Worm (Caenorhabditis elegans): ENCODE measurements around the gene dcaf-1.

DNA sequence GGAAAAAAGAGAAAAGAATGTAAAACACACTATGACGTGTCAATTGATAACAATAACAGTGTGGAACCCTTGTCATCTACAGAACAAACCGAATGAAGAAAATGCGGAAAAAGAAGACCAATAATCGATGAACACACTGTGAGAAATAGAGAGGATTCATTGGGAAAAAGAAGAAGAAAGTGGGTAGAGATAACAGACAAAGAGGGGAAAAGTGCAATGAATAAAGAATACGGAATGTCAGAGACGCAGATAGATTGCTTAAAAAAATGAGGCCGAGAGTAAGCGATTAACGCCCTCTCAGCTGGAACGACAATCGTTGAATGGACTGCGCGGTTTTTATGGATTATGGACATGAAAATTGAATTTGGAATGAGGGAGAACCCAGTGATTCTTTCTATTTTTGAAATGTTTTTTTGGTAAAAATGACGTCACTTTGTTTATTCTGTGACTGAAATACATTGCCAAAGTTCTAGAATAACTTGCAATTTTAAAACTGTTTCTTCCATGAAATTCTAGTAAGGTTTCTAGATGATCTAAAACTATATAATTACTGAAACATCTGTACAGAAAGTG lies 58.6 kb downstream of the dcaf-1 start, which contains the start of gene amph-1:
- TF ChIP-seq mec-3 (tag; optimal IDR thresholded peaks at IDR 0.05; ENCODE audit: borderline replicate concordance) = no peak
- no peak for TF ChIP-seq pag-3 (tag; optimal IDR thresholded peaks at IDR 0.05; ENCODE audit: borderline replicate concordance)
- TF ChIP-seq tbx-7 (tag; optimal IDR thresholded peaks at IDR 0.05) = no peak
- TF ChIP-seq fax-1 (tag; optimal IDR thresholded peaks at IDR 0.05) = no peak
- TF ChIP-seq eyg-1 (tag; optimal IDR thresholded peaks at IDR 0.05) = no peak
- TF ChIP-seq elt-2 (tag; optimal IDR thresholded peaks at IDR 0.05) = no peak
- TF ChIP-seq ceh-31 (tag; optimal IDR thresholded peaks at IDR 0.05) = peak; percentile 43
- no peak for TF ChIP-seq che-1 (tag; optimal IDR thresholded peaks at IDR 0.05)
- TF ChIP-seq unc-3 (GFP tag; conservative IDR thresholded peaks at IDR 0.05) = no peak
- TF ChIP-seq unc-3 (tag; optimal IDR thresholded peaks at IDR 0.05) = no peak
- TF ChIP-seq ama-1 (optimal IDR thresholded peaks at IDR 0.05) = no peak
- TF ChIP-seq hlh-30 (tag; optimal IDR thresholded peaks at IDR 0.05; ENCODE audit: insufficient read depth) = no peak
- TF ChIP-seq nhr-11 (tag; optimal IDR thresholded peaks at IDR 0.05) = no peak
- TF ChIP-seq zip-5 (tag; optimal IDR thresholded peaks at IDR 0.05) = no peak
- TF ChIP-seq K09A11.1 (tag; optimal IDR thresholded peaks at IDR 0.05; ENCODE audit: insufficient read depth) = no peak
